Fruit fly (Drosophila melanogaster) whole organism, embryonic: ENCODE data around the gene Doc1.

Source experiments
- Antp ChIP-seq: fragments of 200-800 bp; sonication (Bioruptor generic); optimal IDR thresholded peaks from 3 replicates; lab custom pipeline; 2016; ENCODE audit warnings: missing biosample characterization, missing genetic modification characterization
- BEAF-32 ChIP-seq: fragments of 200-800 bp; sonication (Bioruptor generic); optimal IDR thresholded peaks from 3 replicates; lab custom pipeline; 2017; ENCODE audit warnings: missing biosample characterization, missing genetic modification characterization, mild to moderate bottlenecking, moderate library complexity, missing genetic modification reagents
- Blimp-1 ChIP-seq: fragments of 200-800 bp; sonication (Bioruptor generic); optimal IDR thresholded peaks from 3 replicates; lab custom pipeline; 2018; ENCODE audit warnings: missing biosample characterization, missing genetic modification characterization, mild to moderate bottlenecking, moderate library complexity, missing genetic modification reagents
- CG12155 ChIP-seq: fragments of 200-800 bp; sonication (Bioruptor generic); optimal IDR thresholded peaks from 3 replicates; lab custom pipeline; 2016; ENCODE audit warnings: missing biosample characterization, missing genetic modification characterization
- CG12391 ChIP-seq: fragments of 200-800 bp; sonication (Bioruptor generic); optimal IDR thresholded peaks from 3 replicates; lab custom pipeline; 2018; ENCODE audit warnings: missing biosample characterization, mild to moderate bottlenecking, missing genetic modification characterization, moderate library complexity
- CG13123 ChIP-seq: fragments of 200-800 bp; sonication (Bioruptor generic); optimal IDR thresholded peaks from 2 replicates; lab custom pipeline; 2016; ENCODE audit warnings: missing biosample characterization, missing genetic modification characterization
- CG15011 ChIP-seq: fragments of 200-800 bp; sonication (Bioruptor generic); optimal IDR thresholded peaks from 3 replicates; lab custom pipeline; 2018; ENCODE audit warnings: missing biosample characterization, mild to moderate bottlenecking, missing genetic modification characterization
- CG17361 ChIP-seq: fragments of 200-800 bp; sonication (Bioruptor generic); IDR thresholded peaks from 3 replicates; pipeline ENCODE4 v1.3.6; 2022; ENCODE audit warnings: missing biosample characterization, missing genetic modification characterization
- CG17385 ChIP-seq: fragments of 200-800 bp; sonication (Bioruptor generic); optimal IDR thresholded peaks from 3 replicates; lab custom pipeline; 2018; ENCODE audit warnings: missing biosample characterization, mild to moderate bottlenecking, missing genetic modification characterization
- CG2712 ChIP-seq: fragments of 200-800 bp; optimal IDR thresholded peaks from 3 replicates; lab custom pipeline; 2019; ENCODE audit warnings: missing biosample characterization, mild to moderate bottlenecking, missing genetic modification characterization, moderate library complexity
- CG31388 ChIP-seq: fragments of 200-800 bp; sonication (Bioruptor generic); optimal IDR thresholded peaks from 2 replicates; lab custom pipeline; 2016; ENCODE audit warnings: missing biosample characterization, missing genetic modification characterization
- CG32772 ChIP-seq: fragments of 200-800 bp; sonication (Bioruptor generic); IDR thresholded peaks from 2 replicates; pipeline ENCODE4 v1.3.6; 2022; ENCODE audit warnings: missing biosample characterization, missing genetic modification characterization
- CG3407 ChIP-seq: fragments of 200-800 bp; sonication (Bioruptor generic); optimal IDR thresholded peaks from 2 replicates; lab custom pipeline; 2018; ENCODE audit warnings: missing biosample characterization, mild to moderate bottlenecking, missing genetic modification characterization
- CG3838 ChIP-seq: fragments of 200-800 bp; sonication (Bioruptor generic); optimal IDR thresholded peaks from 3 replicates; lab custom pipeline; 2016; ENCODE audit warnings: missing biosample characterization, missing genetic modification characterization
- CG42726 ChIP-seq: fragments of 200-800 bp; sonication (Bioruptor generic); IDR thresholded peaks from 2 replicates; pipeline ENCODE4 v1.3.6; 2022; ENCODE audit warnings: missing biosample characterization, missing genetic modification characterization; ENCODE audit not compliant: partially characterized antibody
- CG4424 ChIP-seq: fragments of 200-800 bp; sonication (Bioruptor generic); optimal IDR thresholded peaks from 3 replicates; lab custom pipeline; 2016; ENCODE audit warnings: missing biosample characterization, missing genetic modification characterization
- CG6689 ChIP-seq: fragments of 200-800 bp; sonication (Bioruptor generic); IDR thresholded peaks from 2 replicates; pipeline ENCODE4 v1.3.6; 2022; ENCODE audit warnings: missing biosample characterization, missing genetic modification characterization
- CG8388 ChIP-seq: fragments of 200-800 bp; sonication (Bioruptor generic); optimal IDR thresholded peaks from 2 replicates; lab custom pipeline; 2019; ENCODE audit warnings: missing biosample characterization, mild to moderate bottlenecking, missing genetic modification characterization, moderate library complexity
- CG8924 ChIP-seq: fragments of 200-800 bp; optimal IDR thresholded peaks from 3 replicates; lab custom pipeline; 2019; ENCODE audit warnings: missing biosample characterization, mild to moderate bottlenecking, missing genetic modification characterization, moderate library complexity
- CG9609 ChIP-seq: fragments of 200-800 bp; sonication (Bioruptor generic); optimal IDR thresholded peaks from 3 replicates; lab custom pipeline; 2016; ENCODE audit warnings: missing biosample characterization, missing genetic modification characterization
- CG9797 ChIP-seq: fragments of 200-800 bp; sonication (Bioruptor generic); optimal IDR thresholded peaks from 3 replicates; lab custom pipeline; 2018; ENCODE audit warnings: missing biosample characterization, mild to moderate bottlenecking, missing genetic modification characterization
- CG9817 ChIP-seq: fragments of 200-800 bp; sonication (Bioruptor generic); optimal IDR thresholded peaks from 2 replicates; lab custom pipeline; 2018; ENCODE audit warnings: missing biosample characterization, mild to moderate bottlenecking, missing genetic modification characterization, moderate library complexity
- ERR ChIP-seq: fragments of 200-800 bp; sonication (Bioruptor generic); optimal IDR thresholded peaks from 2 replicates; lab custom pipeline; 2016; ENCODE audit warnings: missing biosample characterization, missing genetic modification characterization
- Mrtf ChIP-seq: fragments of 200-800 bp; sonication (Bioruptor generic); IDR thresholded peaks from 3 replicates; pipeline ENCODE4 v1.3.6; 2022; ENCODE audit warnings: missing biosample characterization, missing genetic modification characterization
- Myb ChIP-seq: fragments of 200-800 bp; sonication (Bioruptor generic); optimal IDR thresholded peaks from 2 replicates; lab custom pipeline; 2016; ENCODE audit warnings: missing biosample characterization, missing genetic modification characterization
- NFAT ChIP-seq: fragments of 200-800 bp; sonication (Bioruptor generic); IDR thresholded peaks from 2 replicates; pipeline ENCODE4 v1.3.6; 2022; ENCODE audit warnings: missing biosample characterization, missing genetic modification characterization
- Opbp ChIP-seq: fragments of 200-800 bp; sonication (Bioruptor generic); IDR thresholded peaks from 3 replicates; pipeline ENCODE4 v1.3.6; 2022; ENCODE audit warnings: missing biosample characterization, missing genetic modification characterization; ENCODE audit not compliant: partially characterized antibody
- Stat92E ChIP-seq, 3 experiments: fragments of >200 bp in 2 of 3; fragments of 200-800 bp in 1 of 3; sonication (Bioruptor generic) in 1 of 3; optimal IDR thresholded peaks; 2 replicates each; lab custom pipeline; 2017 to 2019; ENCODE audit warnings: missing biosample characterization in 3 of 3, missing genetic modification characterization in 3 of 3, mild to moderate bottlenecking in 1 of 3, moderate library complexity in 1 of 3
- br ChIP-seq: fragments of >200 bp; optimal IDR thresholded peaks from 2 replicates; lab custom pipeline; 2017
- cg ChIP-seq: fragments of 200-800 bp; sonication (Bioruptor generic); optimal IDR thresholded peaks from 3 replicates; lab custom pipeline; 2019; ENCODE audit warnings: missing biosample characterization, mild to moderate bottlenecking, missing genetic modification characterization, moderate library complexity
- cwo ChIP-seq: fragments of 200-800 bp; sonication (Bioruptor generic); optimal IDR thresholded peaks from 3 replicates; lab custom pipeline; 2017; ENCODE audit warnings: missing biosample characterization, missing genetic modification characterization, mild to moderate bottlenecking, moderate library complexity, missing genetic modification reagents
- dmrt11E ChIP-seq: fragments of 200-800 bp; sonication (Bioruptor generic); optimal IDR thresholded peaks from 3 replicates; lab custom pipeline; 2018; ENCODE audit warnings: missing biosample characterization, mild to moderate bottlenecking, missing genetic modification characterization, moderate library complexity
- eve ChIP-seq, 2 experiments: fragments of >200 bp; optimal IDR thresholded peaks; 2 replicates each; lab custom pipeline; 2017; ENCODE audit warnings: missing biosample characterization in 2 of 2, missing genetic modification characterization in 2 of 2
- eyg ChIP-seq: fragments of 200-800 bp; sonication (Bioruptor generic); optimal IDR thresholded peaks from 3 replicates; lab custom pipeline; 2016; ENCODE audit warnings: missing biosample characterization, missing genetic modification characterization
- fu2 ChIP-seq: fragments of 200-800 bp; sonication (Bioruptor generic); optimal IDR thresholded peaks from 2 replicates; lab custom pipeline; 2016; ENCODE audit warnings: missing biosample characterization, missing genetic modification characterization
- gem ChIP-seq: fragments of 200-800 bp; sonication (Bioruptor generic); optimal IDR thresholded peaks from 2 replicates; lab custom pipeline; 2019; ENCODE audit warnings: missing biosample characterization, mild to moderate bottlenecking, missing genetic modification characterization, moderate library complexity
- grn ChIP-seq: fragments of 200-800 bp; sonication (Bioruptor generic); optimal IDR thresholded peaks from 3 replicates; lab custom pipeline; 2017; ENCODE audit warnings: missing biosample characterization, missing genetic modification characterization
- ham ChIP-seq: fragments of 200-800 bp; sonication (Bioruptor generic); IDR thresholded peaks from 2 replicates; pipeline ENCODE4 v1.3.6; 2022; ENCODE audit warnings: missing biosample characterization, missing genetic modification characterization
- ken ChIP-seq: fragments of 200-800 bp; sonication (Bioruptor generic); IDR thresholded peaks from 3 replicates; pipeline ENCODE4 v1.3.6; 2022; ENCODE audit warnings: missing biosample characterization, missing genetic modification characterization
- kni ChIP-seq: fragments of 200-800 bp; sonication (Bioruptor generic); optimal IDR thresholded peaks from 3 replicates; lab custom pipeline; 2017; ENCODE audit warnings: mild to moderate bottlenecking, missing biosample characterization, missing genetic modification reagents, missing genetic modification characterization
- mam ChIP-seq: fragments of 200-800 bp; sonication (Bioruptor generic); optimal IDR thresholded peaks from 3 replicates; lab custom pipeline; 2016; ENCODE audit warnings: missing biosample characterization, missing genetic modification characterization
- nau ChIP-seq: fragments of 200-800 bp; sonication (Bioruptor generic); optimal IDR thresholded peaks from 3 replicates; lab custom pipeline; 2017; ENCODE audit warnings: missing biosample characterization, mild to moderate bottlenecking, missing genetic modification characterization, missing genetic modification reagents
- org-1 ChIP-seq: fragments of 200-800 bp; sonication (Bioruptor generic); optimal IDR thresholded peaks from 2 replicates; lab custom pipeline; 2017; ENCODE audit warnings: missing biosample characterization, missing genetic modification characterization
- otp ChIP-seq: fragments of 200-800 bp; sonication (Bioruptor generic); IDR thresholded peaks from 3 replicates; pipeline ENCODE4, ENCODE4 v1.3.6; 2022; ENCODE audit warnings: missing biosample characterization, missing genetic modification characterization
- pros ChIP-seq: fragments of 200-800 bp; sonication (Bioruptor generic); optimal IDR thresholded peaks from 3 replicates; lab custom pipeline; 2019; ENCODE audit warnings: missing biosample characterization, mild to moderate bottlenecking, missing genetic modification characterization, moderate library complexity
- pzg ChIP-seq: fragments of 200-800 bp; sonication (Bioruptor generic); optimal IDR thresholded peaks from 3 replicates; lab custom pipeline; 2018; ENCODE audit warnings: missing biosample characterization, mild to moderate bottlenecking, missing genetic modification characterization, moderate library complexity
- repo ChIP-seq: fragments of 200-800 bp; sonication (Bioruptor generic); optimal IDR thresholded peaks from 2 replicates; lab custom pipeline; 2016; ENCODE audit warnings: missing biosample characterization, missing genetic modification characterization
- sc ChIP-seq, 3 experiments: fragments of >200 bp in 2 of 3; fragments of 200-800 bp in 1 of 3; sonication (Bioruptor generic) in 1 of 3; optimal IDR thresholded peaks; 2 replicates in 2 of 3; 3 replicates in 1 of 3; lab custom pipeline; 2017; ENCODE audit warnings: mild to moderate bottlenecking in 1 of 3, missing biosample characterization in 1 of 3, missing genetic modification characterization in 1 of 3, missing genetic modification reagents in 1 of 3
- trh ChIP-seq: fragments of 200-800 bp; sonication (Bioruptor generic); optimal IDR thresholded peaks from 2 replicates; lab custom pipeline; 2016; ENCODE audit warnings: missing biosample characterization, missing genetic modification characterization
- ttk ChIP-seq: fragments of 200-800 bp; sonication (Bioruptor generic); IDR thresholded peaks from 2 replicates; pipeline ENCODE4 v2.1.2; 2022; ENCODE audit warnings: missing biosample characterization, missing genetic modification characterization
- usp ChIP-seq: fragments of >200 bp; optimal IDR thresholded peaks from 2 replicates; lab custom pipeline; 2017; ENCODE audit warnings: missing biosample characterization, missing genetic modification characterization

Gene Doc1

DNA sequence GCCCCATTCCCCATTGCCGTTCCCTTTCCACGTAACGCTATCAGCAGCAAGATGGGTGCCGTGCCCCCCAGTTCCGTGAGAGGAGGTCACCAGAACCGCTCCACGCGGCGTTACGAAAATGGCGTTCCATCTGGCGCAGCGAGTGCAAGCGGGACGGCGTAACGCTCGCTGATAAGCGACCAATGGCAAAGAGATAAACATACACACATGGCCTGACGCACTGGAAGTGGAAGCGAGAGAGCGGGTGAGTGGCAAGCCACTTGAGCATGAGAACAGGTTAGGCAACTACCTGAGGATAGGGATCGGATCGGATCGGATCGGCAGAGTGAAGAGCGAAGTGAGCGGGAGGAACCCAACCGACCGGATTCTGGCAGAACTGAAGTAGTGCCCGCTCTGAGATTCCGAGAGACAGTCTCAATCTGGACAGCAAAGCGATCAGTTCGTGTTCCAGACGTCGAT is 36.4 kb upstream of the Doc1 start, which contains the start of gene Doc3 (continued):
- no peak for TF ChIP-seq CG42726 (GFP tag; lab: Robert Waterston, UW)
- TF ChIP-seq CG32772 (GFP tag; lab: Robert Waterston, UW): no peak
- no peak for TF ChIP-seq ttk (GFP tag; lab: Robert Waterston, UW)
- TF ChIP-seq NFAT (GFP tag; lab: Robert Waterston, UW): no peak
- no peak for TF ChIP-seq trh (GFP tag; lab: Kevin White, UChicago)
- peak; percentile 46 for TF ChIP-seq pros (GFP tag; lab: Kevin White, UChicago)
- peak; percentile 60 for TF ChIP-seq cg (GFP tag; lab: Kevin White, UChicago)
- no peak for TF ChIP-seq BEAF-32 (GFP tag; lab: Kevin White, UChicago)
- TF ChIP-seq Mrtf (GFP tag; lab: Robert Waterston, UW): no peak
- TF ChIP-seq CG3407 (GFP tag; lab: Kevin White, UChicago): no peak
- TF ChIP-seq grn (GFP tag; lab: Kevin White, UChicago): peak; percentile 75
- TF ChIP-seq Stat92E (GFP tag; optimal IDR thresholded peaks at IDR 0.05; lab: Kevin White, UChicago): peak in 1 of 3 experiments; percentile 97
- TF ChIP-seq fu2 (GFP tag; lab: Kevin White, UChicago): no peak
- TF ChIP-seq ERR (GFP tag; lab: Kevin White, UChicago): no peak
- TF ChIP-seq CG12391 (tag; lab: Kevin White, UChicago): no peak
- no peak for TF ChIP-seq org-1 (GFP tag; lab: Kevin White, UChicago)
- TF ChIP-seq mam (GFP tag; lab: Kevin White, UChicago): no peak
- no peak for TF ChIP-seq eve (GFP tag; optimal IDR thresholded peaks at IDR 0.05; lab: Kevin White, UChicago)
- TF ChIP-seq Opbp: no peak
- no peak for TF ChIP-seq CG9817 (tag; lab: Kevin White, UChicago)
- TF ChIP-seq CG31388: no peak
- TF ChIP-seq pzg: no peak
- no peak for TF ChIP-seq br (lab: Kevin White, UChicago)
- no peak for TF ChIP-seq eyg (GFP tag; lab: Kevin White, UChicago)
- TF ChIP-seq kni: peak; percentile 83
- TF ChIP-seq cwo (GFP tag; lab: Kevin White, UChicago): no peak
- TF ChIP-seq sc (optimal IDR thresholded peaks at IDR 0.05; lab: Kevin White, UChicago): no peak
- TF ChIP-seq sc (GFP tag; optimal IDR thresholded peaks at IDR 0.05; lab: Kevin White, UChicago): no peak
- TF ChIP-seq CG4424 (GFP tag; lab: Kevin White, UChicago): no peak
- TF ChIP-seq Blimp-1: no peak
- no peak for TF ChIP-seq CG12155 (GFP tag; lab: Kevin White, UChicago)
- no peak for TF ChIP-seq CG17385 (GFP tag; lab: Kevin White, UChicago)
- no peak for TF ChIP-seq CG3838 (GFP tag; lab: Kevin White, UChicago)
- no peak for TF ChIP-seq nau (GFP tag; lab: Kevin White, UChicago)
- TF ChIP-seq CG9797: no peak
- no peak for TF ChIP-seq CG13123 (GFP tag; lab: Kevin White, UChicago)
- no peak for TF ChIP-seq CG8388 (GFP tag; lab: Kevin White, UChicago)
- TF ChIP-seq otp: no peak
- TF ChIP-seq ken (GFP tag; lab: Robert Waterston, UW): no peak
- TF ChIP-seq dmrt11E (tag; lab: Kevin White, UChicago): no peak
- no peak for TF ChIP-seq usp
- no peak for TF ChIP-seq Antp (GFP tag; lab: Kevin White, UChicago)
- no peak for TF ChIP-seq Myb (GFP tag; lab: Kevin White, UChicago)
- TF ChIP-seq CG9609: no peak
- TF ChIP-seq CG2712 (tag; lab: Kevin White, UChicago): no peak
- no peak for TF ChIP-seq CG8924
- TF ChIP-seq gem (tag; lab: Kevin White, UChicago): no peak
- TF ChIP-seq CG17361 (GFP tag; lab: Robert Waterston, UW): no peak
- TF ChIP-seq CG15011 (GFP tag; lab: Kevin White, UChicago): no peak
- no peak for TF ChIP-seq ham
- no peak for TF ChIP-seq repo
- no peak for TF ChIP-seq CG6689 (GFP tag; lab: Robert Waterston, UW)
